Worm (Caenorhabditis elegans): ENCODE results near the gene ceh-31.

ceh-31 gene

DNA sequence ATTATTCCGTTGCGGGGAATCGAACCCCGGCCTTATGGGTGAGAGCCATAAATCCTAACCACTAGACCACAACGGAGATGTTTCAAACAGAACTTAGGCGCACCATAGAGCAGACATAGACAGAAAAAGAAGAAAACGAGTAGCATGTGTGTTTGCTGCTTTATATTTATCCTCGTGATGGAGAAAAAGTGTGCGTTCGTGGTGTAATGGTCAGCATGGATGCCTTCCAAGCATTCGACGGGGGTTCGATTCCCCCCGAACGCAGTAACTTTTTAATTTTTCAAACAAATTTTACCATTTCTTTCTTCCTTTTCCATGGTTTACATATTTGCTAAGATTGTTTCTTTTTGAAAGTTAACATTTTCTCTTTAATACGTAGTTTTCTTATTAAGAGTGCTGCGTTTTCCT is 34.2 kb downstream of the ceh-31 start (continued):
- TF ChIP-seq unc-55 (GFP tag; optimal IDR thresholded peaks at IDR 0.05) (peak; percentile 24), fkh-6 (tag; optimal IDR thresholded peaks at IDR 0.05) (peak; percentile 92), Y22D7AL.16 (tag; optimal IDR thresholded peaks at IDR 0.05) (peak; percentile 94), pha-4 (tag; optimal IDR thresholded peaks at IDR 0.05) (no peak), ceh-45 (GFP tag; IDR thresholded peaks at IDR 0.05) (peak; percentile 95), sox-2 (GFP tag; IDR thresholded peaks at IDR 0.05) (peak; percentile 85), ceh-30 (tag; optimal IDR thresholded peaks at IDR 0.05) (peak; percentile 63), ceh-14 (tag; optimal IDR thresholded peaks at IDR 0.05) (peak; percentile 96), ttx-3 (tag; optimal IDR thresholded peaks at IDR 0.05) (peak; percentile 95), ceh-34 (tag; optimal IDR thresholded peaks at IDR 0.05) (peak; percentile 94), npax-4 (tag; optimal IDR thresholded peaks at IDR 0.05) (peak; percentile 93), lim-6 (tag; optimal IDR thresholded peaks at IDR 0.05) (peak; percentile 84), K09A11.1 (tag; optimal IDR thresholded peaks at IDR 0.05; ENCODE audit: insufficient read depth) (peak; percentile 86), ceh-22 (tag; optimal IDR thresholded peaks at IDR 0.05) (no peak), nhr-232 (tag; optimal IDR thresholded peaks at IDR 0.05) (peak; percentile 90), nhr-11 (tag; optimal IDR thresholded peaks at IDR 0.05) (no peak), pqm-1 (tag; optimal IDR thresholded peaks at IDR 0.05) (peak; percentile 93), C08G9.2 (tag; optimal IDR thresholded peaks at IDR 0.05) (peak; percentile 91), ceh-2 (tag; optimal IDR thresholded peaks at IDR 0.05) (peak; percentile 89), sox-4 (tag; optimal IDR thresholded peaks at IDR 0.05) (peak; percentile 93), pros-1 (tag; optimal IDR thresholded peaks at IDR 0.05) (no peak), ceh-24 (tag; optimal IDR thresholded peaks at IDR 0.05) (peak; percentile 94), C38D4.7 (GFP tag; optimal IDR thresholded peaks at IDR 0.05) (peak; percentile 93), madf-2 (tag; optimal IDR thresholded peaks at IDR 0.05) (peak; percentile 94), pat-9 (tag; optimal IDR thresholded peaks at IDR 0.05) (peak; percentile 92), pag-3 (tag; optimal IDR thresholded peaks at IDR 0.05; ENCODE audit: borderline replicate concordance) (peak; percentile 64), unc-86 (tag; optimal IDR thresholded peaks at IDR 0.05) (peak; percentile 95), F13H6.1 (tag; optimal IDR thresholded peaks at IDR 0.05) (peak; percentile 92), hlh-13 (GFP tag; optimal IDR thresholded peaks at IDR 0.05) (peak; percentile 93), che-1 (tag; optimal IDR thresholded peaks at IDR 0.05) (peak; percentile 95), nfya-1 (tag; optimal IDR thresholded peaks at IDR 0.05) (peak; percentile 86), hlh-15 (tag; optimal IDR thresholded peaks at IDR 0.05) (peak; percentile 95), elt-2 (tag; optimal IDR thresholded peaks at IDR 0.05) (peak; percentile 95), hlh-30 (tag; optimal IDR thresholded peaks at IDR 0.05; ENCODE audit: insufficient read depth) (peak; percentile 75), mec-3 (tag; optimal IDR thresholded peaks at IDR 0.05; ENCODE audit: borderline replicate concordance) (peak; percentile 82), unc-3 (GFP tag; conservative IDR thresholded peaks at IDR 0.05) (peak; percentile 92), unc-3 (tag; optimal IDR thresholded peaks at IDR 0.05) (peak; percentile 95), tbx-7 (tag; optimal IDR thresholded peaks at IDR 0.05) (peak; percentile 37)

DNA sequence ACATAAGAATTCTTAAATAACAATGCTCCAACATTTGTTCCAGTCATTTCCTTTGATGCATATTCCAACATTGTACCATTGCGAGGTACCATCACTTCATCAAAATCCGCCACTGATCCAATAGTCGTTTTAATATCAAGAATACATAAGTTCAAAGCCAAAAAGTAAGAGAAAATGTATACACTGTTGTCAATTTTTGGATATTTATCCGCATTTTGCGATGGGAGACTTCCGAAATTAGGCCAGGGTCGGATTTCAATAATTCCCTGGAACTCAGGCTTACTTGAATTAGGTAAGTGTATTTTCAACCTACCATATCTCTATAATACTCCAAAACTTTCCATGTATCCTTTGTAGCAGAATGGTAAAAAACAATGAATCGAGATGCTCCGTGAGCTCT is 36.0 kb downstream of the ceh-31 start, which contains the start of gene M02F4.2:
M02F4.2 (minus strand) TSS at position 101 of the 400 bp plus-strand sequence.
- TF ChIP-seq gmeb-2 (tag; optimal IDR thresholded peaks at IDR 0.05) (no peak), ets-4 (tag; optimal IDR thresholded peaks at IDR 0.05) (no peak), pha-2 (tag; optimal IDR thresholded peaks at IDR 0.05) (no peak), C08G9.2 (tag; optimal IDR thresholded peaks at IDR 0.05) (no peak), ceh-48 (tag; optimal IDR thresholded peaks at IDR 0.05) (no peak), nhr-232 (tag; optimal IDR thresholded peaks at IDR 0.05) (no peak), lim-6 (tag; optimal IDR thresholded peaks at IDR 0.05) (no peak), fkh-10 (GFP tag; optimal IDR thresholded peaks at IDR 0.05) (no peak), che-1 (tag; optimal IDR thresholded peaks at IDR 0.05) (no peak), ttx-3 (tag; optimal IDR thresholded peaks at IDR 0.05) (no peak), npax-4 (tag; optimal IDR thresholded peaks at IDR 0.05) (no peak), ceh-9 (tag; optimal IDR thresholded peaks at IDR 0.05) (no peak), ceh-22 (tag; optimal IDR thresholded peaks at IDR 0.05) (no peak), syd-9 (tag; optimal IDR thresholded peaks at IDR 0.05) (no peak), F13H6.1 (tag; optimal IDR thresholded peaks at IDR 0.05) (no peak)
